Worm (Caenorhabditis elegans): ENCODE results near the gene abts-3.

The abts-3 gene

ce11 chrII:6136712-6137111, 4.0 kb downstream of the abts-3 start:
- TF ChIP-seq eyg-1 (tag; optimal IDR thresholded peaks at IDR 0.05), result no peak
- TF ChIP-seq unc-55 (GFP tag; optimal IDR thresholded peaks at IDR 0.05), result peak; percentile 71
- TF ChIP-seq ceh-14 (tag; optimal IDR thresholded peaks at IDR 0.05), result no peak
- TF ChIP-seq K09A11.1 (tag; optimal IDR thresholded peaks at IDR 0.05; ENCODE audit: insufficient read depth), result no peak
- TF ChIP-seq ref-2 (tag; optimal IDR thresholded peaks at IDR 0.05), result no peak
- no peak for TF ChIP-seq ceh-22 (tag; optimal IDR thresholded peaks at IDR 0.05)
- TF ChIP-seq ceh-18 (tag; optimal IDR thresholded peaks at IDR 0.05), result peak; percentile 37
- TF ChIP-seq F13H6.1 (tag; optimal IDR thresholded peaks at IDR 0.05), result no peak
- no peak for TF ChIP-seq elt-4 (tag; optimal IDR thresholded peaks at IDR 0.05)
- TF ChIP-seq rnt-1 (tag; optimal IDR thresholded peaks at IDR 0.05), result peak; percentile 3
- TF ChIP-seq dve-1 (tag; optimal IDR thresholded peaks at IDR 0.05), result no peak
- no peak for TF ChIP-seq ceh-45 (GFP tag; IDR thresholded peaks at IDR 0.05)
- TF ChIP-seq ceh-31 (tag; optimal IDR thresholded peaks at IDR 0.05), result no peak
- TF ChIP-seq syd-9 (tag; optimal IDR thresholded peaks at IDR 0.05), result no peak
- TF ChIP-seq pha-4 (tag; optimal IDR thresholded peaks at IDR 0.05), result no peak
- no peak for TF ChIP-seq nhr-232 (tag; optimal IDR thresholded peaks at IDR 0.05)
- no peak for TF ChIP-seq ceh-19 (GFP tag; optimal IDR thresholded peaks at IDR 0.05)
- no peak for TF ChIP-seq C38D4.7 (GFP tag; optimal IDR thresholded peaks at IDR 0.05)
- TF ChIP-seq madf-2 (tag; optimal IDR thresholded peaks at IDR 0.05), result no peak

DNA sequence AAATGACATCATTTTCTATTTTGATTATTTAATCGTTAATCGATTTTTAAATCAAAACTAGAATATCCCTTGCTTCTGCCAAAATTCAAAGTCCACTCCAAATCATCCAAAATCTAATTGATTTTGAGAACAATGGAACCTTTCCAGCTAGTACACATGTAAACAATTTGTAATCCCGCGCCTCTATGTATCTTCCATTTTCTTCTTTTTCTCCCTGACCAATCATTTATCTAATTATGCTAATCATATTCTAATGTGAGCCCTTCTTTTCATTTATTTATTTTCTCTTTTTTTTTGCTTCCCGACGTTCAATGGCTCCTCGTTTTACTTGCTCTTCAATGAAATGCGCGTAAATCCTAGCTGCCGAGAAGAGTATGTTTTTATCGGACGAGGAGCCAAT, 5.4 kb downstream of the abts-3 start:
- TF ChIP-seq unc-42 (tag; optimal IDR thresholded peaks at IDR 0.05) (peak; percentile 71), pros-1 (tag; optimal IDR thresholded peaks at IDR 0.05) (no peak), K09A11.1 (tag; optimal IDR thresholded peaks at IDR 0.05; ENCODE audit: insufficient read depth) (no peak)

ce11 chrII:6139484-6139883, 6.8 kb downstream of the abts-3 start:
- no peak for TF ChIP-seq pat-9 (tag; optimal IDR thresholded peaks at IDR 0.05)
- peak; percentile 69 for TF ChIP-seq unc-42 (tag; optimal IDR thresholded peaks at IDR 0.05)
- TF ChIP-seq C08G9.2 (tag; optimal IDR thresholded peaks at IDR 0.05), result no peak
- TF ChIP-seq pha-4 (tag; optimal IDR thresholded peaks at IDR 0.05), result no peak

ce11 chrII:6142539-6142938, 9.8 kb downstream of the abts-3 start:
- peak; percentile 53 for TF ChIP-seq unc-42 (tag; optimal IDR thresholded peaks at IDR 0.05)
- no peak for TF ChIP-seq rnt-1 (tag; optimal IDR thresholded peaks at IDR 0.05)

DNA sequence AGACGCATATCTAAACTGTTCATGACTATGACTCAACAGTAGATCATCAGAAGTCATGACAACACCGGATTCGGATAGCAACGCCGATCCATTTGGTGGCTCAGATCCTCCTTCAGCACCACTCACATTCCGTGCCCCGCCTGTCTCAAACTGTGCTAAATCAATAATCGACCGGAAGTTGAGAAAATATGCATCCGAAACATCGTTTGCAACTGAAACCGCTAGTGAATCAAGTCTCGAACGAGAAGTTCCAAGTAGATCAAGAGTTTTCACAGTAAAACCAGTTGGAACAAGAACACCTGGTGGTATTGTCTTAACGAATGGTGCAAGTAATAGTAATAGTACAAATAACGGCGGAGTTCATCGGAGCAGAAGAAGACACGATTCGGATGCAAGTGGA, 14.4 kb downstream of the abts-3 start:
- no peak for TF ChIP-seq dve-1 (tag; optimal IDR thresholded peaks at IDR 0.05)
- TF ChIP-seq ceh-48 (tag; optimal IDR thresholded peaks at IDR 0.05), result no peak
- no peak for TF ChIP-seq ref-2 (tag; optimal IDR thresholded peaks at IDR 0.05)
- TF ChIP-seq ttx-3 (tag; optimal IDR thresholded peaks at IDR 0.05), result no peak
- TF ChIP-seq che-1 (tag; optimal IDR thresholded peaks at IDR 0.05), result no peak
- TF ChIP-seq odd-2 (tag; optimal IDR thresholded peaks at IDR 0.05), result no peak
- no peak for TF ChIP-seq ceh-22 (tag; optimal IDR thresholded peaks at IDR 0.05)
- TF ChIP-seq ceh-30 (tag; optimal IDR thresholded peaks at IDR 0.05), result no peak
- no peak for TF ChIP-seq zip-5 (tag; optimal IDR thresholded peaks at IDR 0.05)
- TF ChIP-seq T23F11.4 (GFP tag; optimal IDR thresholded peaks at IDR 0.05), result no peak
- TF ChIP-seq hlh-6 (tag; optimal IDR thresholded peaks at IDR 0.05), result no peak
- no peak for TF ChIP-seq ceh-34 (tag; optimal IDR thresholded peaks at IDR 0.05)
- no peak for TF ChIP-seq C38D4.7 (GFP tag; optimal IDR thresholded peaks at IDR 0.05)
- TF ChIP-seq gmeb-2 (tag; optimal IDR thresholded peaks at IDR 0.05), result no peak
- no peak for TF ChIP-seq pax-1 (tag; optimal IDR thresholded peaks at IDR 0.05)
- no peak for TF ChIP-seq fkh-10 (GFP tag; optimal IDR thresholded peaks at IDR 0.05)
- no peak for TF ChIP-seq unc-3 (GFP tag; conservative IDR thresholded peaks at IDR 0.05)
- no peak for TF ChIP-seq unc-3 (tag; optimal IDR thresholded peaks at IDR 0.05)
- TF ChIP-seq unc-55 (GFP tag; optimal IDR thresholded peaks at IDR 0.05), result no peak

Data from whole organism, late embryonic.